Fruit fly (Drosophila melanogaster) Kc167 (cell line): ENCODE data around the gene PH4alphaMP.

ENCODE experiments used
- Sin3A ChIP-seq: fragments of >200 bp; optimal IDR thresholded peaks from 2 replicates; lab custom pipeline; 2018; ENCODE audit warnings: missing external identifiers
- h ChIP-seq: fragments of >200 bp; optimal IDR thresholded peaks from 3 replicates; lab custom pipeline; 2018; ENCODE audit warnings: missing external identifiers
- insv ChIP-seq: fragments of >200 bp; optimal IDR thresholded peaks from 3 replicates; lab custom pipeline; 2018; ENCODE audit warnings: missing external identifiers

DNA sequence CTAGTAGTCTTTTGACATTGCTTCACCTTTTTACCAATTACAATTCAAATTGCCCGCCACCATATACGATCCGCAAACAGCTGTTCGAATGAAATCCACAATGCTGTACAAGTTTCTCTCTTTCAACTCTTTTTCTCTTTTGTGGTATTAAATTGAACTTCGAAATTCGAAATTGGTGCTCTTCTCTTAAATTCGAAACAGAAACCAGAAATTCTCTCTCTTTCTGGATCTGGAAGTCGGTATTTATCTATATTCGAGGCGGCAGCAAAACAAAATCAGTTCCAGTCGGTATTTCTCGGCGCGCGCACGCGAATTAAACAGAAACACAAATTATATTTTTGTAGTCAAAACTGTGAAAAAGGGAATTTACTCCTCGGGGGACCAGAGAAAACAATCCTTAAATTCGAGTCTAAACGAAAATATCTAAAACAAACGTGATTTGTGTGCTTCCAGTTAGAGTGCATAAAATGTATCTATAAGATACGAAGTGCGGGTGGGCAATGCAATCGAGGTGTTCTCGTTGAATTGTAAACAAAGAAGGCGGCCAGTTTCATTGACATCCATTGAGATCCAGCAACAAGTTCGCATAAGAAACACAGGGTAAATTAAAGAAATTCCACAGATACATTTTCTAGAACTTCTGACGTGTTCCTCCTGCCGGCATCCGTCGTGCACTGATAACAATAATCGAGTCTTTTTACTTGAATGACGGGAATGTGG is 30.0 kb downstream of the PH4alphaMP start, which contains the start of gene PH4alphaEFB:
- TF ChIP-seq insv (lab: Kevin White, UChicago) (no peak), Sin3A (no peak), h (lab: Kevin White, UChicago) (no peak)
